Worm (Caenorhabditis elegans) whole organism, L2 larva: ENCODE data around the gene nol-56.

Source experiments
- C34F6.9 ChIP-seq: fragments of 150-350 bp; optimal IDR thresholded peaks from 2 replicates; lab custom pipeline; 2014; ENCODE audit warnings: missing biosample characterization, missing genetic modification characterization
- F13H6.1 ChIP-seq: sonication (generic microtip); optimal IDR thresholded peaks from 2 replicates; lab custom pipeline; 2016; ENCODE audit warnings: missing genetic modification characterization, missing compliant biosample characterization
- R02D3.7 ChIP-seq: fragments of 150-350 bp; optimal IDR thresholded peaks from 2 replicates; lab custom pipeline; 2014; ENCODE audit warnings: missing biosample characterization, missing genetic modification characterization
- Y55F3AM.14 ChIP-seq: fragments of 200-800 bp; sonication (Bioruptor generic); optimal IDR thresholded peaks from 2 replicates; lab custom pipeline; 2018; ENCODE audit warnings: mild to moderate bottlenecking, missing genetic modification characterization, missing compliant biosample characterization
- ZK546.5 ChIP-seq: sonication (generic microtip); optimal IDR thresholded peaks from 2 replicates; lab custom pipeline; 2017; ENCODE audit warnings: missing biosample characterization, missing genetic modification characterization
- aly-2 ChIP-seq: fragments of 150-350 bp; optimal IDR thresholded peaks from 2 replicates; lab custom pipeline; 2014; ENCODE audit warnings: missing biosample characterization, missing genetic modification characterization
- ama-1 ChIP-seq: fragments of 150-350 bp; optimal IDR thresholded peaks from 2 replicates; lab custom pipeline; 2018; ENCODE audit warnings: inconsistent platforms
- ceh-16 ChIP-seq: fragments of 150-350 bp; optimal IDR thresholded peaks from 2 replicates; lab custom pipeline; 2014; ENCODE audit warnings: missing biosample characterization, missing genetic modification characterization
- ceh-82 ChIP-seq: fragments of 150-350 bp; optimal IDR thresholded peaks from 2 replicates; lab custom pipeline; 2014; ENCODE audit warnings: missing biosample characterization, missing genetic modification characterization
- egl-27 ChIP-seq: sonication (generic microtip); optimal IDR thresholded peaks from 3 replicates; lab custom pipeline; 2017; ENCODE audit warnings: missing biosample characterization, missing genetic modification reagents, missing genetic modification characterization
- elt-1 ChIP-seq: fragments of 150-350 bp; optimal IDR thresholded peaks from 2 replicates; lab custom pipeline; 2014; ENCODE audit warnings: missing biosample characterization, missing genetic modification characterization
- elt-3 ChIP-seq: sonication (generic microtip); optimal IDR thresholded peaks from 2 replicates; lab custom pipeline; 2017; ENCODE audit warnings: missing biosample characterization, missing genetic modification characterization
- fos-1 ChIP-seq: fragments of 150-350 bp; optimal IDR thresholded peaks from 2 replicates; lab custom pipeline; 2014; ENCODE audit warnings: missing biosample characterization, missing genetic modification characterization
- lin-11 ChIP-seq: fragments of 150-350 bp; sonication (generic microtip); optimal IDR thresholded peaks from 2 replicates; lab custom pipeline; 2014; ENCODE audit warnings: missing biosample characterization, missing genetic modification characterization, inconsistent platforms, mixed read lengths
- lin-13 ChIP-seq: fragments of 150-350 bp; optimal IDR thresholded peaks from 2 replicates; lab custom pipeline; 2014; ENCODE audit warnings: missing biosample characterization, missing genetic modification reagents, missing genetic modification characterization
- lsy-2 ChIP-seq, 2 experiments: fragments of 150-350 bp in 1 of 2; sonication (generic microtip) in 1 of 2; optimal IDR thresholded peaks; 2 replicates each; lab custom pipeline; 2014 to 2017; ENCODE audit warnings: missing biosample characterization in 2 of 2, missing genetic modification characterization in 2 of 2
- mab-5 ChIP-seq: fragments of 150-350 bp; optimal IDR thresholded peaks from 2 replicates; lab custom pipeline; 2014; ENCODE audit warnings: missing biosample characterization, missing genetic modification characterization
- mbf-1 ChIP-seq: sonication (generic microtip); optimal IDR thresholded peaks from 2 replicates; lab custom pipeline; 2017; ENCODE audit warnings: missing biosample characterization, missing genetic modification characterization
- mdl-1 ChIP-seq, 2 experiments: fragments of 150-350 bp in 1 of 2; sonication (generic microtip) in 1 of 2; optimal IDR thresholded peaks; 2 replicates each; lab custom pipeline; 2017; ENCODE audit warnings: missing biosample characterization in 2 of 2, missing genetic modification characterization in 2 of 2
- nhr-11 ChIP-seq: fragments of 150-350 bp; optimal IDR thresholded peaks from 2 replicates; lab custom pipeline; 2014; ENCODE audit warnings: missing biosample characterization, missing genetic modification characterization
- nhr-12 ChIP-seq: fragments of 150-350 bp; optimal IDR thresholded peaks from 2 replicates; lab custom pipeline; 2014; ENCODE audit warnings: missing biosample characterization, missing genetic modification characterization
- nhr-129 ChIP-seq: fragments of 150-350 bp; optimal IDR thresholded peaks from 2 replicates; lab custom pipeline; 2014; ENCODE audit warnings: missing biosample characterization, missing genetic modification characterization
- nhr-23 ChIP-seq: fragments of 150-350 bp; optimal IDR thresholded peaks from 2 replicates; lab custom pipeline; 2014; ENCODE audit warnings: missing biosample characterization, missing genetic modification reagents, missing genetic modification characterization
- nhr-237 ChIP-seq: fragments of 150-350 bp; optimal IDR thresholded peaks from 2 replicates; lab custom pipeline; 2014; ENCODE audit warnings: missing biosample characterization, missing genetic modification characterization
- nhr-25 ChIP-seq: fragments of 150-350 bp; sonication (generic microtip); optimal IDR thresholded peaks from 3 replicates; lab custom pipeline; 2014; ENCODE audit warnings: missing biosample characterization, missing genetic modification characterization
- nhr-6 ChIP-seq: fragments of 150-350 bp; optimal IDR thresholded peaks from 2 replicates; lab custom pipeline; 2014; ENCODE audit warnings: missing biosample characterization, missing genetic modification characterization
- nhr-77 ChIP-seq: fragments of 150-350 bp; optimal IDR thresholded peaks from 2 replicates; lab custom pipeline; 2014; ENCODE audit warnings: missing biosample characterization, missing genetic modification characterization
- peb-1 ChIP-seq: fragments of 150-350 bp; optimal IDR thresholded peaks from 2 replicates; lab custom pipeline; 2014; ENCODE audit warnings: missing biosample characterization, missing genetic modification characterization
- sem-4 ChIP-seq: fragments of 150-350 bp; optimal IDR thresholded peaks from 2 replicates; lab custom pipeline; 2014; ENCODE audit warnings: missing biosample characterization, missing genetic modification reagents, missing genetic modification characterization
- sma-3 ChIP-seq: sonication (generic microtip); optimal IDR thresholded peaks from 2 replicates; lab custom pipeline; 2016; ENCODE audit warnings: missing genetic modification reagents, missing genetic modification characterization, missing compliant biosample characterization
- sma-9 ChIP-seq, 2 experiments: fragments of 150-350 bp in 1 of 2; sonication (generic microtip) in 1 of 2; optimal IDR thresholded peaks; 2 replicates each; lab custom pipeline; 2014 to 2016; ENCODE audit warnings: missing genetic modification characterization in 2 of 2, mild to moderate bottlenecking in 1 of 2, missing biosample characterization in 1 of 2, missing compliant biosample characterization in 1 of 2, missing genetic modification reagents in 1 of 2, moderate library complexity in 1 of 2
- snpc-4 ChIP-seq: fragments of 150-350 bp; optimal IDR thresholded peaks from 2 replicates; lab custom pipeline; 2014; ENCODE audit warnings: missing biosample characterization, missing genetic modification characterization
- unc-39 ChIP-seq: fragments of 150-350 bp; optimal IDR thresholded peaks from 2 replicates; lab custom pipeline; 2014; ENCODE audit warnings: missing biosample characterization, missing genetic modification characterization
- unc-55 ChIP-seq: fragments of 150-350 bp; sonication (generic microtip); optimal IDR thresholded peaks from 3 replicates; lab custom pipeline; 2014; ENCODE audit warnings: missing biosample characterization, missing genetic modification reagents, missing genetic modification characterization
- unc-62 ChIP-seq: fragments of 150-350 bp; optimal IDR thresholded peaks from 2 replicates; lab custom pipeline; 2014; ENCODE audit warnings: missing biosample characterization, missing genetic modification reagents, missing genetic modification characterization
- zag-1 ChIP-seq: fragments of 150-350 bp; optimal IDR thresholded peaks from 2 replicates; lab custom pipeline; 2014; ENCODE audit warnings: missing biosample characterization, missing genetic modification characterization
- ztf-1 ChIP-seq: fragments of 200-800 bp; sonication (Bioruptor generic); conservative IDR thresholded peaks from 2 replicates; pipeline ENCODE4 v1.3.6; 2022; ENCODE audit warnings: missing genetic modification characterization, missing compliant biosample characterization
- ztf-4 ChIP-seq: fragments of 150-350 bp; optimal IDR thresholded peaks from 2 replicates; lab custom pipeline; 2014; ENCODE audit warnings: missing biosample characterization, missing genetic modification characterization

Gene nol-56

DNA sequence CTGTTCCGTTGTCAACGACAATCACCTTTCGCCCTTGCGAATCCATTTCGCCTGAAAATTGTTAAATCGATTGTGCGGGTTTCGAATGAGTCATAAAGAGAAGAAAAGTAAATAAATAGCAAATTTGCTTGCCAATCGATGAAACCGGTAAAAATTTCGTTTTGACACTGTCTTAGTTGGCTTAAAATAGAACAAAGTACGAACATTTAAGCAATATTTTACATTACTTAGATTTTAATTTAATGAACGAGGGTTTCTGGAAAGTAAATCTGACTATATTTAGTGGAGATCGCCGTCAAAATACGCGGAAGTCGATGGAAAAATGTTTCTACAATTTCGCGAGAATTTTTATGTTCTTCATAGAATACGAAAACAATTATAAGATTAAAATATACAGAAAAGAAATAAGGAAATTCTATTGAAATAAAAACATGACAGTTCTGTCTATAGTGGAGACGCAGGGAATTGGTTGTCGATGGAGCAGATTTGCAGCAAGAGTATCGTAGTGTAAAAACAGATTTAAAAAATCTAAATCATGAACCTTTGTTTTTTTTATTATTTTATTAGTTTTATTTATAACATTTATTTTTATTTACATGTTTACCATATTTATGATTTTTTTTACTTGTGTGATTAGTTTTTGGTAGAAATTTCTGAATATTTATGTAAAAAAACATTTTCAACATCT lies 14.3 kb downstream of the nol-56 start, which contains the start of gene arx-2:
arx-2 (minus strand) TSS at position 51 of the 688 bp plus-strand sequence.
- TF ChIP-seq C34F6.9 (tag; lab: Kevin White, UChicago) (peak; percentile 65), snpc-4 (tag; lab: Kevin White, UChicago) (no peak), lin-13 (GFP tag; lab: Kevin White, UChicago) (peak; percentile 30), nhr-237 (tag; lab: Kevin White, UChicago) (no peak), sma-3 (GFP tag; lab: Kevin White, UChicago) (no peak), Y55F3AM.14 (no peak), nhr-11 (tag; lab: Kevin White, UChicago) (no peak), unc-62 (no peak), lsy-2 (tag; optimal IDR thresholded peaks at IDR 0.05; lab: Kevin White, UChicago) (peak in 1 of 2 experiments; percentile 66), ceh-16 (tag; lab: Kevin White, UChicago) (no peak), unc-39 (no peak), F13H6.1 (no peak), nhr-129 (no peak), nhr-23 (tag; lab: Kevin White, UChicago) (no peak), zag-1 (tag; lab: Kevin White, UChicago) (no peak), nhr-12 (no peak), ceh-82 (no peak), R02D3.7 (no peak), unc-55 (no peak), elt-3 (tag; lab: Kevin White, UChicago) (no peak), ZK546.5 (no peak), fos-1 (tag; lab: Kevin White, UChicago) (peak; percentile 32), ztf-4 (tag; lab: Kevin White, UChicago) (no peak), nhr-77 (no peak), lin-11 (no peak), sma-9 (GFP tag; optimal IDR thresholded peaks at IDR 0.05; lab: Kevin White, UChicago) (no peak), sma-9 (tag; optimal IDR thresholded peaks at IDR 0.05; lab: Kevin White, UChicago) (no peak), mdl-1 (tag; optimal IDR thresholded peaks at IDR 0.05; lab: Kevin White, UChicago) (no peak), egl-27 (tag; lab: Kevin White, UChicago) (no peak), aly-2 (tag; lab: Kevin White, UChicago) (no peak)

DNA sequence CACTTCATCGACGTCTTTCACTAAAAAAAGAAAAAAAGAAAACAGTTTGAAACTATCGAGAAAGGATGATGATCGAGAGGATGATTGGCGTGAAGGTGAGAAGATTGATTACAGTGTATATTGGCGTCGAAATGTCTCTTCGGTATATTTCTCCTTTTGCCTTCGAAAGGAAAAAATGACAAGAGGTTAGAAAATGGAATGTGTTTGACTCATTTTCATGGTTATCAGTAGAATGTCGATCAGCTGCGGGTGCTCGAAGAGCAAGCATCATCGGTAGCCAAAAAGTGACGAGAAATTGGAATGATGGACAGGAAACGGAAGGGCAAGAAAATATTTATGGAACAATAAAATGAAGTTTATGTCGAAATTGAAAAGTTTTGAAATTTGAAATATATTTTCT lies 18.9 kb downstream of the nol-56 start:
- TF ChIP-seq sma-3 (GFP tag; lab: Kevin White, UChicago), result peak; percentile 23
- TF ChIP-seq zag-1 (tag; lab: Kevin White, UChicago), result no peak
- TF ChIP-seq fos-1 (tag; lab: Kevin White, UChicago), result peak; percentile 73
- TF ChIP-seq sma-9 (GFP tag; optimal IDR thresholded peaks at IDR 0.05; lab: Kevin White, UChicago), result peak; percentile 28
- no peak for TF ChIP-seq sma-9 (tag; optimal IDR thresholded peaks at IDR 0.05; lab: Kevin White, UChicago)
- TF ChIP-seq, all 48 proteins: peak for 3

DNA sequence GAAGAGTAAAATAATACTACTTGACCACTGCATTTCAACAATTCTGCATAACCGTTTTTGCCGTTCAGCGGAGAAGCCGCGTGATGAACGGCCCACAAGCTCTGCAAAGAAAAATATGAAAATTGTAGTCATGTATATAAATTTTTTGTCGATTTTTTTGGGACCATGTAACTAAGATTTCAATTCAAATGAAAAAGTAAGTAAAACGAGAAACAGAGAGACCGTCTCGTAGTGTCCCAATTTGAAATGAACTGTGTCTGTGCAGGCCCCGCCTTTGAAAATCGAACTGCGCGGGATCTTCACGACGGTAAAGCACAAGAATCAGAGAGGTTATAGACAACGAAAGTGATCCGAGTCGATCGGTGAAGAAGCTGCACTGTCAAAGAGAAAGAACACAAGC lies 20.8 kb downstream of the nol-56 start, which contains the start of gene crm-1:
crm-1 (minus strand) TSS at position 101 of the 400 bp plus-strand sequence.
- no peak for TF ChIP-seq peb-1 (tag; lab: Kevin White, UChicago)
- TF ChIP-seq nhr-6 (tag; lab: Kevin White, UChicago), result no peak
- no peak for TF ChIP-seq nhr-25 (tag; lab: Kevin White, UChicago)
- no peak for TF ChIP-seq ceh-16 (tag; lab: Kevin White, UChicago)
- TF ChIP-seq nhr-12, result no peak
- TF ChIP-seq nhr-237 (tag; lab: Kevin White, UChicago), result no peak
- no peak for TF ChIP-seq ztf-4 (tag; lab: Kevin White, UChicago)
- TF ChIP-seq elt-1 (tag; lab: Kevin White, UChicago), result no peak

DNA sequence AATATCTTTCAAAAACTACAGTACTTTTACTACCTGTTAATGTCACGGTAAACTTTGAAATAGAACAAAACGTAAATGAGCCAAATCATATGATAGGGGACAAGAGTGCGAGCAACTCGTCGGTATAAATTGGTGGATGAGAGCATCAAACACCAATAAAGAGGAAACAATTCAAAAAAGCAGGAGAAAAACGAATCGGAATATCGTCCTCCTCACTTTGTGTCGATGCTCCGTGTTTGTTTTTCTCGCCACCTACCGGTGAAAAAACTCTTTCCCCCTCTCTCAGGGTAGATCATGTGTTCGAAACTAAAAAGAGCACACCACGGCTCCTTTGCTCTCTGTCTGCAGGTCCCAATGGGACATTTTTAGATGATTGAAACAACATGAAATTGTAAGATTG lies 24.7 kb downstream of the nol-56 start:
- TF ChIP-seq F13H6.1, result peak; percentile 8
- no peak for TF ChIP-seq lin-13 (GFP tag; lab: Kevin White, UChicago)

DNA sequence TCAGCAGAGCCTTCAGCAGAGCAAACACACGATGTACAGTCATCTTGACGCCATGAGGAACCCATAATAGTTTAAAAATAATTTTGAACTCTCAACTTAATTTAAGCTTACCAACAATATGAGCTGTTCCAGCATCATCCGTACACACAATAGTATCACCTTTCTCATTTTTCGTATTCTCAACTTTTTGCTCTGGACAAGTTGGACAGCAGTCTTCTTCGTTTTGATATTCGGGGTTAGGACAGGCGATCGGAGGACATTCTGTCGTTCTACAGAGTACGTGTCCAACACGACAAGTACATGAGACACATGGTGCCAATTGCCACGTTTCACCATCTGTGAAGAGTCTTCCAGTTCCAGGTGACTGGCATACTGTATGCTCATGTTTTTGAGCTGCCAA lies 29.2 kb downstream of the nol-56 start:
- TF ChIP-seq egl-27 (tag; lab: Kevin White, UChicago) (no peak), ama-1 (lab: Kevin White, UChicago) (no peak), ztf-4 (tag; lab: Kevin White, UChicago) (no peak), ceh-82 (no peak), nhr-11 (tag; lab: Kevin White, UChicago) (no peak), R02D3.7 (no peak), unc-55 (no peak), mab-5 (tag; lab: Kevin White, UChicago) (no peak), sma-9 (GFP tag; optimal IDR thresholded peaks at IDR 0.05; lab: Kevin White, UChicago) (no peak), sma-9 (tag; optimal IDR thresholded peaks at IDR 0.05; lab: Kevin White, UChicago) (no peak), sem-4 (tag; lab: Kevin White, UChicago) (no peak), nhr-23 (tag; lab: Kevin White, UChicago) (no peak), unc-62 (no peak), zag-1 (tag; lab: Kevin White, UChicago) (no peak), C34F6.9 (tag; lab: Kevin White, UChicago) (no peak), mbf-1 (tag; lab: Kevin White, UChicago) (no peak), ztf-1 (no peak)
